Worm (Caenorhabditis elegans) whole organism, mixed stage, embryonic: ENCODE results near the gene Y57A10C.1.

Experiments
- elt-1 ChIP-seq: sonication (generic microtip); optimal IDR thresholded peaks from 2 replicates; lab custom pipeline; 2017; ENCODE audit warnings: missing genetic modification characterization, mild to moderate bottlenecking, missing compliant biosample characterization, antibody characterized with exemption, moderate library complexity, borderline replicate concordance; ENCODE audit not compliant: insufficient read depth
- elt-3 ChIP-seq: fragments of 150-350 bp; optimal IDR thresholded peaks from 2 replicates; lab custom pipeline; 2014; ENCODE audit warnings: missing biosample characterization, missing genetic modification characterization
- pha-4 ChIP-seq: fragments of 150-350 bp; optimal IDR thresholded peaks from 2 replicates; lab custom pipeline; 2018; ENCODE audit warnings: missing biosample characterization, missing genetic modification reagents, missing genetic modification characterization
- snpc-4 ChIP-seq: fragments of 150-350 bp; optimal IDR thresholded peaks from 2 replicates; lab custom pipeline; 2014; ENCODE audit warnings: missing biosample characterization, missing genetic modification characterization
- unc-39 ChIP-seq: fragments of 150-350 bp; optimal IDR thresholded peaks from 2 replicates; lab custom pipeline; 2014; ENCODE audit warnings: missing biosample characterization, missing genetic modification characterization
- unc-62 ChIP-seq: fragments of 150-350 bp; optimal IDR thresholded peaks from 2 replicates; lab custom pipeline; 2014; ENCODE audit warnings: missing biosample characterization, missing genetic modification reagents, missing genetic modification characterization
- ztf-11 ChIP-seq: fragments of 150-350 bp; optimal IDR thresholded peaks from 2 replicates; lab custom pipeline; 2014; ENCODE audit warnings: missing biosample characterization, missing genetic modification characterization

ce11 chrII:12449849-12450248, 37.5 kb upstream of the Y57A10C.1 start, which contains the start of gene sre-34:
- TF ChIP-seq ztf-11 (tag; lab: Kevin White, UChicago), result no peak
- TF ChIP-seq unc-62 (GFP tag; lab: Kevin White, UChicago), result no peak
- TF ChIP-seq elt-1 (tag; lab: Kevin White, UChicago), result no peak
- TF ChIP-seq snpc-4, result no peak
- no peak for TF ChIP-seq pha-4 (tag; lab: Kevin White, UChicago)
- TF ChIP-seq elt-3 (tag; lab: Kevin White, UChicago), result no peak
- TF ChIP-seq unc-39 (tag; lab: Kevin White, UChicago), result no peak
